Worm (Caenorhabditis elegans) whole organism, L4 larva: ENCODE measurements around the gene Y75B8A.8.

Source experiments
- D1046.2 ChIP-seq: fragments of 200-800 bp; sonication (Bioruptor generic); IDR thresholded peaks from 2 replicates; pipeline ENCODE4 v1.3.6; 2022; ENCODE audit warnings: missing genetic modification characterization, missing compliant biosample characterization
- F10B5.3 ChIP-seq: sonication (generic microtip); optimal IDR thresholded peaks from 2 replicates; lab custom pipeline; 2016; ENCODE audit warnings: mild to moderate bottlenecking, missing genetic modification characterization, missing compliant biosample characterization
- F26F4.8 ChIP-seq: fragments of 200-800 bp; sonication (Bioruptor generic); conservative IDR thresholded peaks from 2 replicates; pipeline ENCODE4 v1.3.6; 2022; ENCODE audit warnings: missing genetic modification characterization, missing compliant biosample characterization
- F37D6.2 ChIP-seq: sonication (generic microtip); optimal IDR thresholded peaks from 2 replicates; lab custom pipeline; 2016; ENCODE audit warnings: mild to moderate bottlenecking, missing genetic modification characterization, missing compliant biosample characterization
- F44E2.7 ChIP-seq: fragments of 200-800 bp; sonication (Bioruptor generic); IDR thresholded peaks from 2 replicates; pipeline ENCODE4 v2.1.2; 2022; ENCODE audit warnings: missing genetic modification characterization, missing compliant biosample characterization
- F49E8.2 ChIP-seq: sonication (generic microtip); optimal IDR thresholded peaks from 2 replicates; lab custom pipeline; 2016; ENCODE audit warnings: missing compliant biosample characterization, mild to moderate bottlenecking, missing genetic modification characterization, borderline replicate concordance
- Y5F2A.4 ChIP-seq: fragments of 200-800 bp; sonication (Bioruptor generic); optimal IDR thresholded peaks from 2 replicates; lab custom pipeline; 2018; ENCODE audit warnings: mild to moderate bottlenecking, missing genetic modification characterization, missing compliant biosample characterization
- ZK546.5 ChIP-seq, 2 experiments: sonication (generic microtip); optimal IDR thresholded peaks; 2 replicates each; lab custom pipeline; 2017; ENCODE audit warnings: missing biosample characterization in 2 of 2, missing genetic modification characterization in 2 of 2
- aha-1 ChIP-seq: fragments of 150-350 bp; peaks from one replicate; lab custom pipeline; 2014; ENCODE audit warnings: missing biosample characterization, missing genetic modification characterization
- attf-4 ChIP-seq: sonication (generic microtip); optimal IDR thresholded peaks from 3 replicates; lab custom pipeline; 2017; ENCODE audit warnings: missing biosample characterization, missing genetic modification characterization
- ceh-28 ChIP-seq: fragments of 150-350 bp; optimal IDR thresholded peaks from 2 replicates; lab custom pipeline; 2014; ENCODE audit warnings: missing biosample characterization, missing genetic modification reagents, missing genetic modification characterization
- ceh-44 ChIP-seq: fragments of 200-800 bp; sonication (Bioruptor generic); IDR thresholded peaks from 2 replicates; pipeline ENCODE4 v1.3.6; 2022; ENCODE audit warnings: missing genetic modification reagents, missing genetic modification characterization, missing compliant biosample characterization
- ceh-82 ChIP-seq: sonication (generic microtip); optimal IDR thresholded peaks from 2 replicates; lab custom pipeline; 2017; ENCODE audit warnings: missing biosample characterization, missing genetic modification characterization
- cey-2 ChIP-seq: sonication (generic microtip); optimal IDR thresholded peaks from 3 replicates; lab custom pipeline; 2017; ENCODE audit warnings: missing genetic modification characterization, mild to moderate bottlenecking, missing compliant biosample characterization, antibody characterized with exemption, borderline replicate concordance; ENCODE audit not compliant: insufficient read depth
- daf-19 ChIP-seq: fragments of 200-800 bp; sonication (Bioruptor generic); conservative IDR thresholded peaks from 2 replicates; pipeline ENCODE4 v1.3.6; 2022; ENCODE audit warnings: missing genetic modification characterization, missing compliant biosample characterization
- dmd-6 ChIP-seq: fragments of 200-800 bp; sonication (Bioruptor generic); IDR thresholded peaks from 2 replicates; pipeline ENCODE4 v1.3.6; 2022; ENCODE audit warnings: missing genetic modification reagents, missing genetic modification characterization, missing compliant biosample characterization
- dmd-9 ChIP-seq: fragments of 200-800 bp; sonication (Bioruptor generic); IDR thresholded peaks from 2 replicates; pipeline ENCODE4 v1.3.6; 2022; ENCODE audit warnings: missing genetic modification reagents, missing genetic modification characterization, missing compliant biosample characterization
- duxl-1 ChIP-seq: sonication (generic microtip); optimal IDR thresholded peaks from 2 replicates; lab custom pipeline; 2016; ENCODE audit warnings: mild to moderate bottlenecking, missing genetic modification characterization, moderate library complexity, missing compliant biosample characterization; ENCODE audit not compliant: poor library complexity
- dve-1 ChIP-seq: sonication (generic microtip); optimal IDR thresholded peaks from 2 replicates; lab custom pipeline; 2017; ENCODE audit warnings: antibody characterized with exemption, mild to moderate bottlenecking, missing genetic modification characterization, missing compliant biosample characterization; ENCODE audit not compliant: insufficient read depth
- egl-43 ChIP-seq: fragments of 200-800 bp; sonication (Bioruptor generic); IDR thresholded peaks from 2 replicates; pipeline ENCODE4 v1.3.6; 2022; ENCODE audit warnings: missing genetic modification reagents, missing genetic modification characterization, missing compliant biosample characterization
- fkh-10 ChIP-seq: fragments of 150-350 bp; optimal IDR thresholded peaks from 2 replicates; lab custom pipeline; 2014; ENCODE audit warnings: missing biosample characterization, missing genetic modification reagents, missing genetic modification characterization
- fos-1 ChIP-seq: fragments of 150-350 bp; optimal IDR thresholded peaks from 2 replicates; lab custom pipeline; 2014; ENCODE audit warnings: missing biosample characterization, missing genetic modification characterization
- gei-8 ChIP-seq: fragments of 200-800 bp; sonication (Bioruptor generic); optimal IDR thresholded peaks from 2 replicates; lab custom pipeline; 2018; ENCODE audit warnings: mild to moderate bottlenecking, missing genetic modification characterization, missing compliant biosample characterization
- hif-1 ChIP-seq, 2 experiments: sonication (generic microtip); optimal IDR thresholded peaks; 2 replicates each; lab custom pipeline; 2016 to 2017; ENCODE audit warnings: missing compliant biosample characterization in 2 of 2, missing genetic modification characterization in 2 of 2, missing genetic modification reagents in 2 of 2, missing genotype in 2 of 2, mild to moderate bottlenecking in 1 of 2
- hmg-1.1 ChIP-seq: fragments of 200-800 bp; sonication (Bioruptor generic); IDR thresholded peaks from 2 replicates; pipeline ENCODE4 v1.3.6; 2022; ENCODE audit warnings: missing genetic modification reagents, missing genetic modification characterization, missing compliant biosample characterization
- jun-1 ChIP-seq: fragments of 150-350 bp; optimal IDR thresholded peaks from 2 replicates; lab custom pipeline; 2014; ENCODE audit warnings: missing biosample characterization, missing genetic modification reagents, missing genetic modification characterization
- lim-7 ChIP-seq: fragments of 200-800 bp; sonication (Bioruptor generic); IDR thresholded peaks from 2 replicates; pipeline ENCODE4 v1.3.6; 2022; ENCODE audit warnings: missing genetic modification characterization, missing compliant biosample characterization
- lin-38 ChIP-seq: fragments of 200-800 bp; sonication (Bioruptor generic); IDR thresholded peaks from 2 replicates; pipeline ENCODE4 v1.3.6; 2022; ENCODE audit warnings: missing genetic modification reagents, missing genetic modification characterization, missing compliant biosample characterization
- lsy-2 ChIP-seq, 2 experiments: fragments of 150-350 bp in 1 of 2; sonication (generic microtip) in 1 of 2; optimal IDR thresholded peaks; 2 replicates each; lab custom pipeline; 2014 to 2017; ENCODE audit warnings: missing biosample characterization in 2 of 2, missing genetic modification characterization in 2 of 2
- mes-2 ChIP-seq: sonication (generic microtip); optimal IDR thresholded peaks from 2 replicates; lab custom pipeline; 2016; ENCODE audit warnings: missing genotype, mild to moderate bottlenecking, missing genetic modification characterization, missing compliant biosample characterization; ENCODE audit not compliant: poor library complexity, severe bottlenecking
- mxl-3 ChIP-seq: fragments of 200-800 bp; sonication (Bioruptor generic); optimal IDR thresholded peaks from 2 replicates; lab custom pipeline; 2018; ENCODE audit warnings: mild to moderate bottlenecking, missing genetic modification characterization, missing compliant biosample characterization
- nhr-102 ChIP-seq: sonication (generic microtip); optimal IDR thresholded peaks from 2 replicates; lab custom pipeline; 2016; ENCODE audit warnings: mild to moderate bottlenecking, missing genetic modification characterization, moderate library complexity, missing compliant biosample characterization
- nhr-25 ChIP-seq: sonication (generic microtip); optimal IDR thresholded peaks from 2 replicates; lab custom pipeline; 2017; ENCODE audit warnings: missing genetic modification characterization, mild to moderate bottlenecking, missing compliant biosample characterization, antibody characterized with exemption, moderate library complexity, borderline replicate concordance; ENCODE audit not compliant: insufficient read depth
- nhr-28 ChIP-seq: fragments of 150-350 bp; optimal IDR thresholded peaks from 2 replicates; lab custom pipeline; 2014; ENCODE audit warnings: missing biosample characterization, missing genetic modification characterization
- nhr-41 ChIP-seq: fragments of 200-800 bp; sonication (Bioruptor generic); IDR thresholded peaks from 2 replicates; pipeline ENCODE4 v1.3.6; 2022; ENCODE audit warnings: missing genetic modification reagents, missing genetic modification characterization, missing compliant biosample characterization
- nhr-76 ChIP-seq: fragments of 150-350 bp; optimal IDR thresholded peaks from 2 replicates; lab custom pipeline; 2014; ENCODE audit warnings: missing biosample characterization, missing genetic modification characterization
- pha-4 ChIP-seq, 2 experiments: fragments of 150-350 bp in 1 of 2; fragments of 200-800 bp in 1 of 2; sonication (Bioruptor generic) in 1 of 2; IDR thresholded peaks in 1 of 2; optimal IDR thresholded peaks in 1 of 2; 2 replicates each; pipeline versions ENCODE4 v1.3.6 to Lab custom; 2014 to 2022; ENCODE audit warnings: missing genetic modification characterization in 2 of 2, missing genetic modification reagents in 2 of 2, missing biosample characterization in 1 of 2, missing compliant biosample characterization in 1 of 2
- pqm-1 ChIP-seq: sonication (generic microtip); optimal IDR thresholded peaks from 2 replicates; lab custom pipeline; 2017; ENCODE audit warnings: missing biosample characterization, missing genetic modification characterization
- sdz-12 ChIP-seq: fragments of 200-800 bp; sonication (Bioruptor generic); optimal IDR thresholded peaks from 2 replicates; lab custom pipeline; 2018; ENCODE audit warnings: mild to moderate bottlenecking, missing genetic modification characterization, missing compliant biosample characterization
- set-16 ChIP-seq: fragments of 200-800 bp; sonication (Bioruptor generic); IDR thresholded peaks from 2 replicates; pipeline ENCODE4 v1.3.6; 2022; ENCODE audit warnings: missing genetic modification reagents, missing genetic modification characterization, missing compliant biosample characterization
- spr-1 ChIP-seq: sonication (generic microtip); optimal IDR thresholded peaks from 2 replicates; lab custom pipeline; 2016; ENCODE audit warnings: mild to moderate bottlenecking, missing genetic modification characterization, missing compliant biosample characterization
- tra-1 ChIP-seq: fragments of 200-800 bp; sonication (Bioruptor generic); IDR thresholded peaks from 2 replicates; pipeline ENCODE4 v1.3.6; 2022; ENCODE audit warnings: missing genetic modification reagents, missing genetic modification characterization, missing compliant biosample characterization
- vab-7 ChIP-seq: fragments of 200-800 bp; sonication (Bioruptor generic); IDR thresholded peaks from 2 replicates; pipeline ENCODE4 v1.3.6; 2022; ENCODE audit warnings: missing genetic modification reagents, missing genetic modification characterization, missing compliant biosample characterization
- zfp-2 ChIP-seq: sonication (generic microtip); optimal IDR thresholded peaks from 2 replicates; lab custom pipeline; 2016; ENCODE audit warnings: mild to moderate bottlenecking, missing genetic modification characterization, missing compliant biosample characterization
- zip-11 ChIP-seq: fragments of 200-800 bp; sonication (Bioruptor generic); IDR thresholded peaks from 2 replicates; pipeline ENCODE4 v1.3.6; 2022; ENCODE audit warnings: missing genetic modification characterization, missing compliant biosample characterization
- zip-2 ChIP-seq: fragments of 150-350 bp; optimal IDR thresholded peaks from 2 replicates; lab custom pipeline; 2014; ENCODE audit warnings: missing biosample characterization, missing genetic modification characterization
- ztf-11 ChIP-seq: fragments of 150-350 bp; optimal IDR thresholded peaks from 2 replicates; lab custom pipeline; 2014; ENCODE audit warnings: missing biosample characterization, missing genetic modification characterization

Y75B8A.8 gene

DNA sequence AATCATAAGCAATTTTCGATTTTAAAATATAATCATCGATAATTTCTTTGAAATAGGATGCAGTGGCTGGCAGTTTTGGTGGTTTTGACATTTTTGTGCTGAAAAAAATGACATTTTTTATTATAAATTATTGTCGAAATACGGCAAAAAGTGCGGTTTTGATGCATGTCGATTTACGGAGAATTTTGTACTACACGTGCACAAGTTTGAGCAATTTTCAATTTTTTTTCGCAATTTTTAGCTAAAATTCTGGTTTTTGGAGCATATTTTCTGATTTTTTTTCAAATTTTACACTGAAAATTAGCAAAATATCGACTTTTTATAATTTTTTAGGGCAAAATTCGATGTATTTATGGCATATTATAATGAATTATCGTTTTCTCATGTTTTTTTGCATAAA, 55.0 kb downstream of the Y75B8A.8 start, which contains the start of gene Y75B8A.13:
TSS of gene Y75B8A.13 (minus strand) at position 101 of the 400 bp plus-strand sequence.
- TF ChIP-seq nhr-25 (no peak), F26F4.8 (no peak), pqm-1 (tag; lab: Kevin White, UChicago) (no peak), spr-1 (tag; lab: Kevin White, UChicago) (no peak), mxl-3 (GFP tag; lab: Kevin White, UChicago) (no peak), D1046.2 (GFP tag; lab: Robert Waterston, UW) (no peak), cey-2 (no peak), ceh-28 (tag; lab: Kevin White, UChicago) (no peak), zip-2 (tag; lab: Kevin White, UChicago) (no peak), egl-43 (GFP tag; lab: Robert Waterston, UW) (no peak), nhr-28 (no peak), jun-1 (no peak), tra-1 (GFP tag; lab: Robert Waterston, UW) (no peak), sdz-12 (no peak), vab-7 (no peak), nhr-102 (no peak), mes-2 (no peak), zip-11 (GFP tag; lab: Robert Waterston, UW) (no peak), Y5F2A.4 (GFP tag; lab: Kevin White, UChicago) (no peak), fos-1 (no peak)

DNA sequence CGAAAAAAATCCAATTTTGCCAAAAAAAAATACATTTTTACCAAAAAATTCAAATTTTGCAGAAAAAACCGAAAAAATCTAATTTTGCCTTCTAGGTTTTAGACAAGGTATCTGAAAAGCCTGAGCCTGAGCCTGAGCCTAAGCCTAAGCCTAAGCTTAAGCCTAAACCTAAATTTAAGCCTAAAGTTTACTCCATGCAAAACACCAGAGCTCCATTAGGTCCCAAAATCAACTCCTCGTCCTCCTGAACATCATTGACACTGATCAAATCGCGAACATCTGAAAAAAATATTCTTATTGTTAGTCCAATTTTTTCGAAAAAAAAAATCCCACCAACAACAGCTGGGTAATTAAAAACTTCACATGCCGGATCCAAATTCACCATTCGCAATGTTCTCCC, 57.5 kb downstream of the Y75B8A.8 start:
- no peak for TF ChIP-seq set-16 (GFP tag; lab: Robert Waterston, UW)
- no peak for TF ChIP-seq lim-7 (GFP tag; lab: Robert Waterston, UW)
- peak; percentile 82 for TF ChIP-seq aha-1 (tag; lab: Kevin White, UChicago)
- no peak for TF ChIP-seq vab-7
- TF ChIP-seq zip-2 (tag; lab: Kevin White, UChicago), result no peak

DNA sequence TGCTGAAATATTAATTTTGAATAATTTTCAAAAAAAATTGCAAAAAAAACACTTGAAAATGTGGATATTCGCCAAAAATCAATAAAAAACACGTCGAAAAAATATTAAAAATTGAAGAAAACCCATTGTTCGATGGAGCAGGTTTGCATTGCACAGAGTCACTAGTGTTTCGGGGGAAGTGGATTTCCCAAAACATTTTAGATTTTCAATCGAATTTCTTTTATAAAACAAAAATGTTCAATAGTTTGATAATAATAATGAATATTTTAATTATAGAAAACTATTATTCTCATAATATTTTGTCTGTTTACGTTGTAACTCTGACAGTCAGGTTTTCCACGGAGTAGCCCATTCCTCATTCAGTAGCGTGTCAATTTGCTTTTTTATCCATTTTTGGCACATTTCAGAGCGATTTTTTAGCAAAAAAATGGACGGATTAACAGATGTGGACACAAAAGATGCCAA, 58.1 kb downstream of the Y75B8A.8 start, which contains the start of the genes gex-4 and gphr-1:
TSS of gene gex-4 (minus strand) at position 2 of the 465 bp plus-strand sequence.
TSS of gene gphr-1 (plus strand) at position 415 of the 465 bp plus-strand sequence.
- TF ChIP-seq lin-38 (peak; percentile 92), gei-8 (GFP tag; lab: Kevin White, UChicago) (no peak), F10B5.3 (tag; lab: Kevin White, UChicago) (no peak), F37D6.2 (no peak), zfp-2 (tag; lab: Kevin White, UChicago) (no peak), nhr-76 (tag; lab: Kevin White, UChicago) (no peak), pha-4 (GFP tag; IDR thresholded peaks at IDR 0.05; lab: Robert Waterston, UW) (no peak), pha-4 (tag; optimal IDR thresholded peaks at IDR 0.05; lab: Kevin White, UChicago) (peak; percentile 16), duxl-1 (tag; lab: Kevin White, UChicago) (no peak), ZK546.5 (tag; optimal IDR thresholded peaks at IDR 0.05; lab: Kevin White, UChicago) (no peak), ceh-82 (tag; lab: Kevin White, UChicago) (no peak), F49E8.2 (no peak), daf-19 (GFP tag; lab: Robert Waterston, UW) (no peak), attf-4 (tag; lab: Kevin White, UChicago) (no peak), lsy-2 (tag; optimal IDR thresholded peaks at IDR 0.05; lab: Kevin White, UChicago) (peak in 1 of 2 experiments; percentile 68), nhr-41 (GFP tag; lab: Robert Waterston, UW) (no peak), mes-2 (peak; percentile 77), fkh-10 (GFP tag; lab: Kevin White, UChicago) (no peak), ceh-44 (GFP tag; lab: Robert Waterston, UW) (no peak), dve-1 (tag; lab: Kevin White, UChicago) (peak; percentile 26), hmg-1.1 (GFP tag; lab: Robert Waterston, UW) (no peak), pqm-1 (tag; lab: Kevin White, UChicago) (no peak), dmd-6 (no peak), nhr-28 (no peak), fos-1 (no peak), hif-1 (tag; optimal IDR thresholded peaks at IDR 0.05; lab: Kevin White, UChicago) (peak in 1 of 2 experiments; percentile 59), dmd-9 (GFP tag; lab: Robert Waterston, UW) (no peak), ztf-11 (tag; lab: Kevin White, UChicago) (no peak), F44E2.7 (GFP tag; lab: Robert Waterston, UW) (no peak)
